Fruit fly (Drosophila melanogaster) whole organism: Measurements from ENCODE around the gene CG18281.

Experiments
- pan ChIP-seq: fragments of >200 bp; optimal IDR thresholded peaks from 2 replicates; lab custom pipeline; 2017
- psq ChIP-seq: fragments of >200 bp; optimal IDR thresholded peaks from 2 replicates; lab custom pipeline; 2017
- usp ChIP-seq: fragments of >200 bp; optimal IDR thresholded peaks from 2 replicates; lab custom pipeline; 2017; ENCODE audit warnings: missing biosample characterization, missing genetic modification characterization, mixed read lengths

DNA sequence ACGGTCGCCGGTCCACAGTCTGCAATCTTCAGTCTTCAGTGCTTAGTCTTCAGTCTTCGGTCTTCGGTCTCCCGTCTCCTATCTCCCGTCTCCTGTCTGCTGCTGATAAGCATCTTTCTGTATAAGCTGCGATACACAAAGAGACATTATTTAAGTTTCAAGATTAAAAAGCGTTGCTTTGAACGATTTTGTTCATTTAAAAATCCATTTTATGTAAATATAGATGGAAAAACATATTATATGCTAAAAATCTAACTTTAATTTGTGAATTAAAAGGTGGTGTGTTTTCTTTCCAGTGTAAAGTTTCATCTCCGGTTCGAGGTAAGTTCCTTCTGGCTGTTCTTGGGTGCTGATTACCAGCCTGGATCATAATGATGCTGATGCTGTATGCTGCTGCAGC is 49.7 kb downstream of the CG18281 start:
- TF ChIP-seq psq (lab: Kevin White, UChicago) (no peak), usp (GFP tag; lab: Kevin White, UChicago) (no peak), pan (lab: Kevin White, UChicago) (no peak)
